Worm (Caenorhabditis elegans): Measurements from ENCODE around the gene emb-4.

The emb-4 gene

ce11 chrV:18842468-18842867 is 52.3 kb downstream of the emb-4 start:
- TF ChIP-seq ama-1 (optimal IDR thresholded peaks at IDR 0.05) (no peak), elt-1 (tag; optimal IDR thresholded peaks at IDR 0.05) (no peak), unc-62 (GFP tag; optimal IDR thresholded peaks at IDR 0.05) (no peak), egl-27 (tag; optimal IDR thresholded peaks at IDR 0.05) (no peak), fkh-10 (GFP tag; optimal IDR thresholded peaks at IDR 0.05) (no peak), nhr-43 (tag; optimal IDR thresholded peaks at IDR 0.05; ENCODE audit: poor library complexity, severe bottlenecking) (no peak)

ce11 chrV:18838799-18839354 is 55.9 kb downstream of the emb-4 start, which contains the start of gene nhr-65:
TSS of gene nhr-65 (plus strand) at chrV:18839304.
- TF ChIP-seq pha-4 (tag; optimal IDR thresholded peaks at IDR 0.05) (peak; percentile 62), pqm-1 (tag; optimal IDR thresholded peaks at IDR 0.05) (peak; percentile 54), elt-2 (tag; optimal IDR thresholded peaks at IDR 0.05) (peak; percentile 61), hmg-11 (tag; optimal IDR thresholded peaks at IDR 0.05) (peak; percentile 25), unc-62 (GFP tag; optimal IDR thresholded peaks at IDR 0.05) (no peak), ceh-82 (tag; optimal IDR thresholded peaks at IDR 0.05) (no peak), egl-27 (tag; optimal IDR thresholded peaks at IDR 0.05) (no peak), nfya-1 (tag; optimal IDR thresholded peaks at IDR 0.05; ENCODE audit: insufficient read depth) (peak; percentile 21)

- TF ChIP-seq nhr-11 (tag; optimal IDR thresholded peaks at IDR 0.05) (no peak), fkh-10 (GFP tag; optimal IDR thresholded peaks at IDR 0.05) (no peak), nhr-77 (tag; optimal IDR thresholded peaks at IDR 0.05) (no peak), nhr-12 (tag; optimal IDR thresholded peaks at IDR 0.05) (no peak), zag-1 (tag; optimal IDR thresholded peaks at IDR 0.05) (no peak), ama-1 (optimal IDR thresholded peaks at IDR 0.05) (no peak), nhr-23 (tag; optimal IDR thresholded peaks at IDR 0.05) (no peak), pqm-1 (tag; optimal IDR thresholded peaks at IDR 0.05) (no peak), nhr-25 (tag; optimal IDR thresholded peaks at IDR 0.05) (no peak), pha-4 (tag; optimal IDR thresholded peaks at IDR 0.05) (no peak), egl-27 (tag; optimal IDR thresholded peaks at IDR 0.05) (no peak), nhr-28 (tag; optimal IDR thresholded peaks at IDR 0.05) (no peak), ceh-9 (tag; optimal IDR thresholded peaks at IDR 0.05) (no peak), unc-39 (tag; optimal IDR thresholded peaks at IDR 0.05) (no peak), nhr-76 (tag; optimal IDR thresholded peaks at IDR 0.05) (no peak), snpc-4 (tag; optimal IDR thresholded peaks at IDR 0.05) (no peak), R02D3.7 (tag; optimal IDR thresholded peaks at IDR 0.05) (no peak), lin-15B (tag; optimal IDR thresholded peaks at IDR 0.05) (no peak), unc-62 (GFP tag; optimal IDR thresholded peaks at IDR 0.05) (no peak)
These were observed 57.6 kb downstream of the emb-4 start, which contains the start of gene cyp-33D3 for ce11 chrV:18837125-18837524. TSS of gene cyp-33D3 (minus strand) at chrV:18837225.

- no peak for TF ChIP-seq nhr-11 (tag; optimal IDR thresholded peaks at IDR 0.05)
- no peak for TF ChIP-seq R02D3.7 (tag; optimal IDR thresholded peaks at IDR 0.05)
- TF ChIP-seq nhr-76 (tag; optimal IDR thresholded peaks at IDR 0.05), result no peak
- no peak for TF ChIP-seq ama-1 (optimal IDR thresholded peaks at IDR 0.05)
- TF ChIP-seq ztf-4 (tag; optimal IDR thresholded peaks at IDR 0.05), result no peak
- TF ChIP-seq fkh-2 (tag; optimal IDR thresholded peaks at IDR 0.05), result no peak
- TF ChIP-seq nhr-43 (tag; optimal IDR thresholded peaks at IDR 0.05; ENCODE audit: poor library complexity, severe bottlenecking), result no peak
- no peak for TF ChIP-seq snpc-4 (tag; optimal IDR thresholded peaks at IDR 0.05)
- TF ChIP-seq nhr-28 (tag; optimal IDR thresholded peaks at IDR 0.05), result no peak
- no peak for TF ChIP-seq unc-39 (tag; optimal IDR thresholded peaks at IDR 0.05)
- no peak for TF ChIP-seq hmg-11 (tag; optimal IDR thresholded peaks at IDR 0.05)
- no peak for TF ChIP-seq eor-1 (tag; optimal IDR thresholded peaks at IDR 0.05)
These were observed 67.4 kb downstream of the emb-4 start for ce11 chrV:18827374-18827773.

ce11 chrV:18826445-18826844 is 68.3 kb downstream of the emb-4 start:
- TF ChIP-seq eor-1 (tag; optimal IDR thresholded peaks at IDR 0.05), result no peak
- no peak for TF ChIP-seq nhr-76 (tag; optimal IDR thresholded peaks at IDR 0.05)
- TF ChIP-seq zag-1 (tag; optimal IDR thresholded peaks at IDR 0.05), result no peak
- peak; percentile 87 for TF ChIP-seq elt-2 (tag; optimal IDR thresholded peaks at IDR 0.05)
- TF ChIP-seq pqm-1 (tag; optimal IDR thresholded peaks at IDR 0.05), result peak; percentile 33
- TF ChIP-seq nhr-237 (tag; optimal IDR thresholded peaks at IDR 0.05), result no peak
- TF ChIP-seq ceh-28 (tag; optimal IDR thresholded peaks at IDR 0.05), result no peak

ce11 chrV:18821569-18821968 is 73.2 kb downstream of the emb-4 start:
- peak; percentile 92 for TF ChIP-seq fkh-10 (GFP tag; optimal IDR thresholded peaks at IDR 0.05)
- no peak for TF ChIP-seq jun-1 (tag; optimal IDR thresholded peaks at IDR 0.05)
- no peak for TF ChIP-seq pha-4 (tag; optimal IDR thresholded peaks at IDR 0.05)
- TF ChIP-seq ZK546.5 (tag; optimal IDR thresholded peaks at IDR 0.05), result no peak
- no peak for TF ChIP-seq lsy-12 (tag; optimal IDR thresholded peaks at IDR 0.05)
